Fruit fly (Drosophila melanogaster) whole organism, embryonic: ENCODE results near the gene CG6325.

Experiments
- Blimp-1 ChIP-seq: fragments of 200-800 bp; sonication (Bioruptor generic); optimal IDR thresholded peaks from 3 replicates; lab custom pipeline; 2018; ENCODE audit warnings: missing biosample characterization, missing genetic modification characterization, mild to moderate bottlenecking, moderate library complexity, missing genetic modification reagents
- CG11456 ChIP-seq: fragments of 200-800 bp; sonication (Bioruptor generic); IDR thresholded peaks from 3 replicates; pipeline ENCODE4 v1.3.6; 2022; ENCODE audit warnings: missing biosample characterization, missing genetic modification characterization
- CG11695 ChIP-seq: fragments of 200-800 bp; sonication (Bioruptor generic); IDR thresholded peaks from 3 replicates; pipeline ENCODE4 v1.3.6; 2022; ENCODE audit warnings: missing biosample characterization, missing genetic modification characterization
- CG11696 ChIP-seq: fragments of 200-800 bp; sonication (Bioruptor generic); IDR thresholded peaks from 2 replicates; pipeline ENCODE4 v1.3.6; 2022; ENCODE audit warnings: missing biosample characterization, missing genetic modification characterization
- CG15011 ChIP-seq: fragments of 200-800 bp; sonication (Bioruptor generic); optimal IDR thresholded peaks from 3 replicates; lab custom pipeline; 2018; ENCODE audit warnings: missing biosample characterization, mild to moderate bottlenecking, missing genetic modification characterization
- CG16779 ChIP-seq: fragments of 200-800 bp; sonication (Bioruptor generic); IDR thresholded peaks from 2 replicates; pipeline ENCODE4 v1.3.6; 2022; ENCODE audit warnings: missing biosample characterization, missing genetic modification characterization
- CG16813 ChIP-seq: fragments of 200-800 bp; sonication (Bioruptor generic); IDR thresholded peaks from 3 replicates; pipeline ENCODE4 v1.3.6; 2022; ENCODE audit warnings: missing biosample characterization, missing genetic modification characterization; ENCODE audit not compliant: partially characterized antibody
- CG18619 ChIP-seq: fragments of 200-800 bp; sonication (Bioruptor generic); optimal IDR thresholded peaks from 3 replicates; lab custom pipeline; 2017; ENCODE audit warnings: missing biosample characterization, mild to moderate bottlenecking, missing genetic modification characterization
- CG18764 ChIP-seq: fragments of 200-800 bp; sonication (Bioruptor generic); optimal IDR thresholded peaks from 3 replicates; lab custom pipeline; 2016; ENCODE audit warnings: missing biosample characterization, missing genetic modification characterization
- CG2129 ChIP-seq: fragments of 200-800 bp; sonication (Bioruptor generic); IDR thresholded peaks from 2 replicates; pipeline ENCODE4 v1.3.6; 2022; ENCODE audit warnings: missing biosample characterization, missing genetic modification characterization; ENCODE audit not compliant: partially characterized antibody
- CG3163 ChIP-seq: fragments of 200-800 bp; sonication (Bioruptor generic); optimal IDR thresholded peaks from 3 replicates; lab custom pipeline; 2016; ENCODE audit warnings: missing biosample characterization, missing genetic modification characterization
- CG5953 ChIP-seq: fragments of 200-800 bp; sonication (Bioruptor generic); IDR thresholded peaks from 2 replicates; pipeline ENCODE4 v1.3.6; 2022; ENCODE audit warnings: missing biosample characterization, missing genetic modification characterization
- CG7271 ChIP-seq: fragments of 200-800 bp; sonication (Bioruptor generic); optimal IDR thresholded peaks from 2 replicates; lab custom pipeline; 2018; ENCODE audit warnings: missing biosample characterization, mild to moderate bottlenecking, missing genetic modification characterization, moderate library complexity
- CG7357 ChIP-seq: fragments of 200-800 bp; sonication (Bioruptor generic); IDR thresholded peaks from 3 replicates; pipeline ENCODE4 v1.3.6; 2022; ENCODE audit warnings: missing biosample characterization, missing genetic modification characterization
- CG9727 ChIP-seq: fragments of 200-800 bp; sonication (Bioruptor generic); optimal IDR thresholded peaks from 3 replicates; lab custom pipeline; 2017; ENCODE audit warnings: missing biosample characterization, mild to moderate bottlenecking, missing genetic modification characterization
- D19B ChIP-seq: fragments of 200-800 bp; sonication (Bioruptor generic); optimal IDR thresholded peaks from 2 replicates; lab custom pipeline; 2017; ENCODE audit warnings: missing biosample characterization, mild to moderate bottlenecking, missing genetic modification characterization
- Dad ChIP-seq: fragments of 200-800 bp; sonication (Bioruptor generic); optimal IDR thresholded peaks from 3 replicates; lab custom pipeline; 2016; ENCODE audit warnings: missing biosample characterization, missing genetic modification characterization
- Dek ChIP-seq: fragments of 200-800 bp; sonication (Bioruptor generic); optimal IDR thresholded peaks from 3 replicates; lab custom pipeline; 2019; ENCODE audit warnings: missing biosample characterization, mild to moderate bottlenecking, missing genetic modification characterization, moderate library complexity
- Eip74EF ChIP-seq, 2 experiments: fragments of 200-800 bp in 1 of 2; fragments of >200 bp in 1 of 2; sonication (Bioruptor generic) in 1 of 2; optimal IDR thresholded peaks; 2 replicates each; lab custom pipeline; 2017 to 2019; ENCODE audit warnings: missing biosample characterization in 2 of 2, missing genetic modification characterization in 2 of 2, mild to moderate bottlenecking in 1 of 2, moderate library complexity in 1 of 2
- H2.0 ChIP-seq: fragments of 200-800 bp; sonication (Bioruptor generic); IDR thresholded peaks from 2 replicates; pipeline ENCODE4 v1.3.6; 2022; ENCODE audit warnings: missing biosample characterization, missing genetic modification characterization
- Mrtf ChIP-seq: fragments of 200-800 bp; sonication (Bioruptor generic); IDR thresholded peaks from 3 replicates; pipeline ENCODE4 v1.3.6; 2022; ENCODE audit warnings: missing biosample characterization, missing genetic modification characterization
- Myb ChIP-seq: fragments of 200-800 bp; sonication (Bioruptor generic); optimal IDR thresholded peaks from 2 replicates; lab custom pipeline; 2016; ENCODE audit warnings: missing biosample characterization, missing genetic modification characterization
- Ravus ChIP-seq: fragments of 200-800 bp; sonication (Bioruptor generic); IDR thresholded peaks from 2 replicates; pipeline ENCODE4 v1.3.6; 2022; ENCODE audit warnings: missing biosample characterization, missing genetic modification characterization
- Rfx ChIP-seq: fragments of 200-800 bp; sonication (Bioruptor generic); IDR thresholded peaks from 2 replicates; pipeline ENCODE4 v1.3.6; 2022; ENCODE audit warnings: missing biosample characterization, missing genetic modification characterization
- YL-1 ChIP-seq: fragments of 200-800 bp; sonication (Bioruptor generic); optimal IDR thresholded peaks from 3 replicates; lab custom pipeline; 2017; ENCODE audit warnings: missing biosample characterization, mild to moderate bottlenecking, missing genetic modification characterization
- ase ChIP-seq: fragments of 200-800 bp; sonication (Bioruptor generic); IDR thresholded peaks from 3 replicates; pipeline ENCODE4 v1.3.6; 2022; ENCODE audit warnings: missing biosample characterization, missing genetic modification characterization
- bab2 ChIP-seq: fragments of 200-800 bp; sonication (Bioruptor generic); optimal IDR thresholded peaks from 2 replicates; lab custom pipeline; 2016; ENCODE audit warnings: missing biosample characterization, missing genetic modification characterization
- bsh ChIP-seq, 2 experiments: fragments of 200-800 bp; sonication (Bioruptor generic); optimal IDR thresholded peaks; 2 replicates each; lab custom pipeline; 2017 to 2018; ENCODE audit warnings: mild to moderate bottlenecking in 2 of 2, missing biosample characterization in 2 of 2, missing genetic modification characterization in 2 of 2, moderate library complexity in 1 of 2
- btn ChIP-seq: fragments of 200-800 bp; sonication (Bioruptor generic); optimal IDR thresholded peaks from 2 replicates; lab custom pipeline; 2016; ENCODE audit warnings: missing biosample characterization, missing genetic modification characterization
- cato ChIP-seq: fragments of 200-800 bp; sonication (Bioruptor generic); optimal IDR thresholded peaks from 2 replicates; lab custom pipeline; 2016; ENCODE audit warnings: missing biosample characterization, missing genetic modification characterization, borderline replicate concordance
- chm ChIP-seq: fragments of 200-800 bp; sonication (Bioruptor generic); IDR thresholded peaks from 2 replicates; pipeline ENCODE4 v1.3.6; 2022; ENCODE audit warnings: missing biosample characterization, missing genetic modification characterization
- crol ChIP-seq: fragments of 200-800 bp; sonication (Bioruptor generic); IDR thresholded peaks from 2 replicates; pipeline ENCODE4 v1.3.6; 2022; ENCODE audit warnings: missing biosample characterization, missing genetic modification characterization
- cwo ChIP-seq: fragments of 200-800 bp; sonication (Bioruptor generic); optimal IDR thresholded peaks from 3 replicates; lab custom pipeline; 2017; ENCODE audit warnings: missing biosample characterization, missing genetic modification characterization, mild to moderate bottlenecking, moderate library complexity, missing genetic modification reagents
- gsb ChIP-seq: fragments of 200-800 bp; sonication (Bioruptor generic); IDR thresholded peaks from 2 replicates; pipeline ENCODE4 v1.3.6; 2022; ENCODE audit warnings: missing biosample characterization, missing genetic modification characterization
- hb ChIP-seq: fragments of 200-800 bp; sonication (Bioruptor generic); IDR thresholded peaks from 3 replicates; pipeline ENCODE4 v1.3.6; 2022; ENCODE audit warnings: missing biosample characterization, missing genetic modification characterization; ENCODE audit not compliant: partially characterized antibody
- kay ChIP-seq: fragments of 200-800 bp; sonication (Bioruptor generic); optimal IDR thresholded peaks from 2 replicates; lab custom pipeline; 2016; ENCODE audit warnings: missing biosample characterization, missing genetic modification characterization
- peb ChIP-seq: fragments of 200-800 bp; sonication (Bioruptor generic); IDR thresholded peaks from 2 replicates; pipeline ENCODE4 v1.3.6; 2022; ENCODE audit warnings: missing biosample characterization, missing genetic modification characterization
- phol ChIP-seq: fragments of 200-800 bp; sonication (Bioruptor generic); optimal IDR thresholded peaks from 3 replicates; lab custom pipeline; 2018; ENCODE audit warnings: missing biosample characterization, mild to moderate bottlenecking, missing genetic modification characterization, moderate library complexity
- prd ChIP-seq, 3 experiments: fragments of >200 bp in 2 of 3; fragments of 200-800 bp in 1 of 3; sonication (Bioruptor generic) in 1 of 3; optimal IDR thresholded peaks in 2 of 3; IDR thresholded peaks in 1 of 3; 2 replicates in 2 of 3; 3 replicates in 1 of 3; pipeline versions ENCODE4 v1.3.6 to Lab custom; 2017 to 2022; ENCODE audit warnings: missing biosample characterization in 1 of 3, missing genetic modification characterization in 1 of 3
- pros ChIP-seq: fragments of 200-800 bp; sonication (Bioruptor generic); optimal IDR thresholded peaks from 3 replicates; lab custom pipeline; 2019; ENCODE audit warnings: missing biosample characterization, mild to moderate bottlenecking, missing genetic modification characterization, moderate library complexity
- ranshi ChIP-seq: fragments of 200-800 bp; sonication (Bioruptor generic); IDR thresholded peaks from 2 replicates; pipeline ENCODE4 v1.3.6; 2022; ENCODE audit warnings: missing biosample characterization, missing genetic modification characterization
- row ChIP-seq: fragments of 200-800 bp; sonication (Bioruptor generic); IDR thresholded peaks from 3 replicates; pipeline ENCODE4 v1.3.6; 2022; ENCODE audit warnings: missing biosample characterization, missing genetic modification characterization
- slp2 ChIP-seq: fragments of 200-800 bp; sonication (Bioruptor generic); optimal IDR thresholded peaks from 2 replicates; lab custom pipeline; 2016; ENCODE audit warnings: missing biosample characterization, missing genetic modification characterization
- tap ChIP-seq: fragments of 200-800 bp; optimal IDR thresholded peaks from 3 replicates; lab custom pipeline; 2019; ENCODE audit warnings: missing biosample characterization, mild to moderate bottlenecking, missing genetic modification characterization, moderate library complexity
- tin ChIP-seq: fragments of 200-800 bp; sonication (Bioruptor generic); optimal IDR thresholded peaks from 3 replicates; lab custom pipeline; 2016; ENCODE audit warnings: missing biosample characterization, missing genetic modification characterization
- twi ChIP-seq: fragments of 200-800 bp; optimal IDR thresholded peaks from 2 replicates; lab custom pipeline; 2019; ENCODE audit warnings: missing biosample characterization, mild to moderate bottlenecking, missing genetic modification characterization, moderate library complexity
- wek ChIP-seq: fragments of 200-800 bp; sonication (Bioruptor generic); optimal IDR thresholded peaks from 3 replicates; lab custom pipeline; 2018; ENCODE audit warnings: missing biosample characterization, mild to moderate bottlenecking, missing genetic modification characterization, moderate library complexity
- zen2 ChIP-seq: fragments of 200-800 bp; sonication (Bioruptor generic); IDR thresholded peaks from 3 replicates; pipeline ENCODE4 v1.3.6; 2022; ENCODE audit warnings: missing biosample characterization, missing genetic modification characterization; ENCODE audit not compliant: partially characterized antibody

The CG6325 gene

DNA sequence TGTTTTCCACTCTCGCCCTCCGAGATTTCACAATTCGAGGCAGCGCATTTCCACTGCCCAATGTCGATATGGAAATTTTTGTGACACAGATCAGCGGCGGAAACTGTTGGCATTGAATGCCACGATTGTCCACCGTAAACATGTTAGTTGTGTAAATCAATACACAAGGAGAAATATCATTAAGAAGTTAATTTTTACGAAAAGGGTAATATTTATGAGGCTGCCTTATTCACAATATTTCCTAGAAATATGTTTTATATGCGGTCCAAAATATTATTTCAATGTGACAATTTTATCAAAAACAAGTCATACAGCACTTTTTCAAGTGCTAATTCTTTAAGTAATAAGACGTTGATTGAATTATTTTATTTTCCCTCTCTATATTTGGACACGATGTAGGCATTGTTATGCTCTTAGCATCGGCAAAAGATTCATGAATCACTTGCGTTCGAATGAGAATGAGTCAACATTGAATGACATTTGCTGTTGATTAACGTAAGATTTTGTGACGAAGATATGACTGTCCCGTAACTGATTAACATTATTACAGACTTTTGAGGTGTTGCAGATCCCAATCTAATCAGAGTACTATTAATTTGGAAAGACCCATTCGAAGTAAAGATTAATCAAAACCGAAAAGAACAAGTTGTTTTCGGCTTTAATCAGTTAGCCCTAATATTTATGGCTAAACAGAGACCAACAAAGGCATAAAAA is 13.3 kb downstream of the CG6325 start (continued):
- TF ChIP-seq hb (GFP tag; lab: Robert Waterston, UW) (no peak), pros (no peak), Myb (GFP tag; lab: Kevin White, UChicago) (peak; percentile 52), cwo (GFP tag; lab: Kevin White, UChicago) (no peak), Blimp-1 (peak; percentile 76), row (GFP tag; lab: Robert Waterston, UW) (peak; percentile 93), slp2 (GFP tag; lab: Kevin White, UChicago) (peak; percentile 69), Mrtf (GFP tag; lab: Robert Waterston, UW) (peak; percentile 81; the same call in 2 of the 3 replicates), CG18619 (GFP tag; lab: Kevin White, UChicago) (peak; percentile 75), CG5953 (GFP tag; lab: Robert Waterston, UW) (peak; percentile 69), phol (tag; lab: Kevin White, UChicago) (peak; percentile 74), bab2 (GFP tag; lab: Kevin White, UChicago) (peak; percentile 83), YL-1 (GFP tag; lab: Kevin White, UChicago) (peak; percentile 40), CG16813 (GFP tag; lab: Robert Waterston, UW) (no peak), prd (optimal IDR thresholded peaks at IDR 0.05; lab: Kevin White, UChicago) (no peak), prd (GFP tag; IDR thresholded peaks at IDR 0.05; lab: Robert Waterston, UW) (peak; percentile 85), zen2 (GFP tag; lab: Robert Waterston, UW) (no peak), twi (tag; lab: Kevin White, UChicago) (peak; percentile 57), Eip74EF (GFP tag; optimal IDR thresholded peaks at IDR 0.05; lab: Kevin White, UChicago) (peak in 1 of 2 experiments; percentile 71), CG7271 (tag; lab: Kevin White, UChicago) (no peak), gsb (GFP tag; lab: Robert Waterston, UW) (peak; percentile 77), chm (GFP tag; lab: Robert Waterston, UW) (peak; percentile 67; the same call in 1 of the 2 replicates), D19B (GFP tag; lab: Kevin White, UChicago) (peak; percentile 30), peb (GFP tag; lab: Robert Waterston, UW) (no peak), ranshi (peak; percentile 80; the same call in 1 of the 2 replicates), Rfx (GFP tag; lab: Robert Waterston, UW) (peak; percentile 97), CG11456 (GFP tag; lab: Robert Waterston, UW) (peak; percentile 80; the same call in 2 of the 3 replicates), crol (GFP tag; lab: Robert Waterston, UW) (no peak; the same call in 1 of the 2 replicates), btn (GFP tag; lab: Kevin White, UChicago) (peak; percentile 52), CG7357 (GFP tag; lab: Robert Waterston, UW) (peak; percentile 75), kay (peak; percentile 86), CG3163 (GFP tag; lab: Kevin White, UChicago) (peak; percentile 56), CG18764 (GFP tag; lab: Kevin White, UChicago) (peak; percentile 50), ase (GFP tag; lab: Robert Waterston, UW) (peak; percentile 84), H2.0 (GFP tag; lab: Robert Waterston, UW) (peak; percentile 87), Dek (tag; lab: Kevin White, UChicago) (peak; percentile 80), CG16779 (peak; percentile 16; the same call in 1 of the 2 replicates), CG9727 (peak; percentile 70), tin (GFP tag; lab: Kevin White, UChicago) (peak; percentile 70), bsh (GFP tag; optimal IDR thresholded peaks at IDR 0.05; lab: Kevin White, UChicago) (peak in 1 of 2 experiments; percentile 83), Dad (GFP tag; lab: Kevin White, UChicago) (peak; percentile 48), tap (tag; lab: Kevin White, UChicago) (peak; percentile 81), Ravus (GFP tag; lab: Robert Waterston, UW) (peak; percentile 55; the same call in 1 of the 2 replicates), cato (GFP tag; lab: Kevin White, UChicago) (peak; percentile 63), CG11696 (GFP tag; lab: Robert Waterston, UW) (peak; percentile 82), CG15011 (peak; percentile 16), CG11695 (GFP tag; lab: Robert Waterston, UW) (peak; percentile 87), CG2129 (GFP tag; lab: Robert Waterston, UW) (no peak), wek (peak; percentile 60)
